Worm (Caenorhabditis elegans) whole organism, L4 larva: ENCODE results near the gene Y51A2A.6.

Experiments
- F37D6.2 ChIP-seq: sonication (generic microtip); optimal IDR thresholded peaks from 2 replicates; lab custom pipeline; 2016; ENCODE audit warnings: mild to moderate bottlenecking, missing genetic modification characterization, missing compliant biosample characterization
- Y105C5A.15 ChIP-seq: fragments of 200-800 bp; sonication (Bioruptor generic); IDR thresholded peaks from 2 replicates; pipeline ENCODE4 v1.3.6; 2022; ENCODE audit warnings: missing genetic modification characterization, missing compliant biosample characterization
- Y75B8A.6 ChIP-seq: fragments of 200-800 bp; sonication (Bioruptor generic); IDR thresholded peaks from 2 replicates; pipeline ENCODE4 v1.3.6; 2022; ENCODE audit warnings: missing genetic modification reagents, missing genetic modification characterization, missing compliant biosample characterization
- ceh-20 ChIP-seq: fragments of 200-800 bp; sonication (Bioruptor generic); IDR thresholded peaks from 2 replicates; pipeline ENCODE4 v1.3.6; 2022; ENCODE audit warnings: missing genetic modification reagents, missing genetic modification characterization, missing compliant biosample characterization
- ceh-32 ChIP-seq: sonication (generic microtip); optimal IDR thresholded peaks from 2 replicates; lab custom pipeline; 2016; ENCODE audit warnings: mild to moderate bottlenecking, missing genetic modification characterization, missing compliant biosample characterization; ENCODE audit not compliant: poor library complexity
- daf-12 ChIP-seq: fragments of 150-350 bp; optimal IDR thresholded peaks from 2 replicates; lab custom pipeline; 2014; ENCODE audit warnings: missing biosample characterization, missing genetic modification reagents, missing genetic modification characterization
- dpl-1 ChIP-seq: fragments of 150-350 bp; optimal IDR thresholded peaks from 2 replicates; lab custom pipeline; 2014; ENCODE audit warnings: missing biosample characterization, missing genetic modification reagents, missing genetic modification characterization
- fos-1 ChIP-seq: fragments of 150-350 bp; optimal IDR thresholded peaks from 2 replicates; lab custom pipeline; 2014; ENCODE audit warnings: missing biosample characterization, missing genetic modification characterization
- hlh-30 ChIP-seq: sonication (generic microtip); optimal IDR thresholded peaks from 2 replicates; lab custom pipeline; 2017; ENCODE audit warnings: antibody characterized with exemption, mild to moderate bottlenecking, missing genetic modification characterization, missing compliant biosample characterization; ENCODE audit not compliant: insufficient read depth
- lin-13 ChIP-seq: fragments of 150-350 bp; optimal IDR thresholded peaks from 2 replicates; lab custom pipeline; 2014; ENCODE audit warnings: missing biosample characterization, missing genetic modification reagents, missing genetic modification characterization
- lin-39 ChIP-seq: fragments of 150-350 bp; optimal IDR thresholded peaks from 2 replicates; lab custom pipeline; 2014; ENCODE audit warnings: missing biosample characterization, missing genetic modification reagents, missing genetic modification characterization
- lir-3 ChIP-seq: sonication (generic microtip); optimal IDR thresholded peaks from 2 replicates; lab custom pipeline; 2016; ENCODE audit warnings: mild to moderate bottlenecking, missing genetic modification characterization, missing compliant biosample characterization
- lsy-2 ChIP-seq, 2 experiments: fragments of 150-350 bp in 1 of 2; sonication (generic microtip) in 1 of 2; optimal IDR thresholded peaks; 2 replicates each; lab custom pipeline; 2014 to 2017; ENCODE audit warnings: missing biosample characterization in 2 of 2, missing genetic modification characterization in 2 of 2
- mes-2 ChIP-seq: sonication (generic microtip); optimal IDR thresholded peaks from 2 replicates; lab custom pipeline; 2016; ENCODE audit warnings: missing genotype, mild to moderate bottlenecking, missing genetic modification characterization, missing compliant biosample characterization; ENCODE audit not compliant: poor library complexity, severe bottlenecking
- mxl-3 ChIP-seq: fragments of 200-800 bp; sonication (Bioruptor generic); optimal IDR thresholded peaks from 2 replicates; lab custom pipeline; 2018; ENCODE audit warnings: mild to moderate bottlenecking, missing genetic modification characterization, missing compliant biosample characterization
- nhr-42 ChIP-seq: fragments of 200-800 bp; sonication (Bioruptor generic); IDR thresholded peaks from 2 replicates; pipeline ENCODE4 v1.3.6; 2022; ENCODE audit warnings: missing genetic modification characterization, missing compliant biosample characterization
- saeg-2 ChIP-seq: fragments of 200-800 bp; sonication (Bioruptor generic); IDR thresholded peaks from 2 replicates; pipeline ENCODE4 v1.3.6; 2022; ENCODE audit warnings: missing genetic modification reagents, missing genetic modification characterization, missing compliant biosample characterization
- set-16 ChIP-seq: fragments of 200-800 bp; sonication (Bioruptor generic); IDR thresholded peaks from 2 replicates; pipeline ENCODE4 v1.3.6; 2022; ENCODE audit warnings: missing genetic modification reagents, missing genetic modification characterization, missing compliant biosample characterization
- zag-1 ChIP-seq: fragments of 150-350 bp; optimal IDR thresholded peaks from 2 replicates; lab custom pipeline; 2014; ENCODE audit warnings: missing biosample characterization, missing genetic modification characterization

The Y51A2A.6 gene

ce11 chrV:18350721-18351120, 48.2 kb downstream of the Y51A2A.6 start, which contains the start of gene C08E8.11:
Gene C08E8.11 (plus strand): TSS chrV:18351021.
- TF ChIP-seq mes-2 (tag; lab: Kevin White, UChicago), result no peak
- no peak for TF ChIP-seq lin-13
- no peak for TF ChIP-seq Y105C5A.15 (GFP tag; lab: Robert Waterston, UW)
- no peak for TF ChIP-seq dpl-1 (GFP tag; lab: Kevin White, UChicago)
- no peak for TF ChIP-seq ceh-20 (GFP tag; lab: Robert Waterston, UW)
- no peak for TF ChIP-seq nhr-42 (GFP tag; lab: Robert Waterston, UW)
- TF ChIP-seq ceh-32 (tag; lab: Kevin White, UChicago), result no peak
- no peak for TF ChIP-seq set-16 (GFP tag; lab: Robert Waterston, UW)
- TF ChIP-seq fos-1, result no peak
- no peak for TF ChIP-seq lsy-2 (tag; optimal IDR thresholded peaks at IDR 0.05; lab: Kevin White, UChicago)
- no peak for TF ChIP-seq lin-39 (tag; lab: Kevin White, UChicago)
- TF ChIP-seq hlh-30 (tag; lab: Kevin White, UChicago), result no peak
- TF ChIP-seq lir-3 (tag; lab: Kevin White, UChicago), result no peak
- TF ChIP-seq zag-1 (tag; lab: Kevin White, UChicago), result no peak
- TF ChIP-seq mxl-3 (GFP tag; lab: Kevin White, UChicago), result no peak
- no peak for TF ChIP-seq Y75B8A.6
- TF ChIP-seq saeg-2 (GFP tag; lab: Robert Waterston, UW), result no peak
- no peak for TF ChIP-seq daf-12 (tag; lab: Kevin White, UChicago)
- no peak for TF ChIP-seq F37D6.2
